Fruit fly (Drosophila melanogaster) whole organism: ENCODE measurements around the gene Jhbp15.

Source experiments
- CG8478 ChIP-seq: fragments of >200 bp; optimal IDR thresholded peaks from 2 replicates; lab custom pipeline; 2018; ENCODE audit warnings: inconsistent platforms
- Dll ChIP-seq: fragments of >200 bp; optimal IDR thresholded peaks from 2 replicates; lab custom pipeline; 2017
- EcR ChIP-seq, 2 experiments: fragments of >200 bp; optimal IDR thresholded peaks; 2 replicates each; lab custom pipeline; 2017; ENCODE audit warnings: missing biosample characterization in 2 of 2, missing genetic modification characterization in 2 of 2, missing genetic modification reagents in 2 of 2
- pan ChIP-seq: fragments of >200 bp; optimal IDR thresholded peaks from 2 replicates; lab custom pipeline; 2017
- psq ChIP-seq: fragments of >200 bp; optimal IDR thresholded peaks from 2 replicates; lab custom pipeline; 2017
- usp ChIP-seq: fragments of >200 bp; optimal IDR thresholded peaks from 2 replicates; lab custom pipeline; 2017; ENCODE audit warnings: missing biosample characterization, missing genetic modification characterization, mixed read lengths

dm6 chr3R:21013780-21014179 is 37.0 kb downstream of the Jhbp15 start:
- TF ChIP-seq pan: no peak
- TF ChIP-seq usp: no peak
- no peak for TF ChIP-seq psq
- TF ChIP-seq Dll: no peak
- TF ChIP-seq CG8478 (lab: Kevin White, UChicago): no peak
- no peak for TF ChIP-seq EcR (GFP tag; optimal IDR thresholded peaks at IDR 0.05; lab: Kevin White, UChicago)
